Worm (Caenorhabditis elegans) whole organism, midembryonic: Measurements from ENCODE around the gene F41G3.10.

Experiments
- T22C8.4 ChIP-seq: fragments of 200-800 bp; sonication (Bioruptor generic); IDR thresholded peaks from 2 replicates; pipeline ENCODE4 v1.3.6; 2022; ENCODE audit warnings: missing genetic modification characterization, missing compliant biosample characterization
- cog-1 ChIP-seq: sonication (generic microtip); optimal IDR thresholded peaks from 2 replicates; lab custom pipeline; 2016; ENCODE audit warnings: missing genetic modification characterization, missing compliant biosample characterization
- flt-1 ChIP-seq: fragments of 200-800 bp; sonication (Bioruptor generic); IDR thresholded peaks from 2 replicates; pipeline ENCODE4 v1.3.6; 2022; ENCODE audit warnings: missing genetic modification characterization, missing compliant biosample characterization
- klf-2 ChIP-seq: fragments of 200-800 bp; sonication (Bioruptor generic); conservative IDR thresholded peaks from 2 replicates; pipeline ENCODE4 v1.3.6; 2022; ENCODE audit warnings: missing genetic modification reagents, missing genetic modification characterization, missing compliant biosample characterization
- med-1 ChIP-seq: sonication (generic microtip); optimal IDR thresholded peaks from 2 replicates; lab custom pipeline; 2017; ENCODE audit warnings: missing genetic modification characterization, mild to moderate bottlenecking, missing compliant biosample characterization, antibody characterized with exemption, missing genetic modification reagents; ENCODE audit not compliant: insufficient read depth
- ref-1 ChIP-seq: fragments of 200-800 bp; sonication (Bioruptor generic); conservative IDR thresholded peaks from 2 replicates; pipeline ENCODE4 v1.3.6; 2022; ENCODE audit warnings: missing genetic modification reagents, missing genetic modification characterization, missing compliant biosample characterization
- tab-1 ChIP-seq: fragments of 200-800 bp; sonication (Bioruptor generic); IDR thresholded peaks from 2 replicates; pipeline ENCODE4 v1.3.6; 2022; ENCODE audit warnings: missing genetic modification characterization, missing compliant biosample characterization
- ztf-23 ChIP-seq: fragments of 200-800 bp; sonication (Bioruptor generic); IDR thresholded peaks from 2 replicates; pipeline ENCODE4 v1.3.6; 2022; ENCODE audit warnings: missing genetic modification reagents, missing genetic modification characterization, missing compliant biosample characterization
- ztf-29 ChIP-seq: fragments of 200-800 bp; sonication (Bioruptor generic); IDR thresholded peaks from 2 replicates; pipeline ENCODE4 v1.3.6; 2022; ENCODE audit warnings: missing genetic modification reagents, missing genetic modification characterization, missing compliant biosample characterization

F41G3.10 gene

DNA sequence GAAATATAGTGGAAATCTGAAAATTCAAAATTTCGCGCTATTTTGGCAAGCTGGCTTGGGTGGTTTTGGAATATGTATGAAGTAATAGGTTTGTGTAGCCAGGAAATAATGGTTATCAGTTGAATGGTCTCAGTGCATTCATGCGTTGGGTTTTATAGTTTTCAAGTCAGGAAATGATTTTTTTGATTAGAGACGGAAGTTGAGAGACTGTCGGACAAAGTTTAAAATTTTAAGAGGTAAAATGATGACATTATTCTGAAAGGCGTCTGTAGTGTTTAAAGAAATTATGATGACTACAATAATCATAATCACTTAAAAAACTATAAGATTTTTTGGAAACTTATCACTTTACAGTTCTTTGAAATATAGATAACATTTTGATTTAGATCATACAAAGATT is 47.8 kb downstream of the F41G3.10 start, which contains the start of gene C18H9.6:
Gene C18H9.6 (minus strand): TSS at position 129 of the 400 bp plus-strand sequence.
- TF ChIP-seq klf-2 (GFP tag; lab: Robert Waterston, UW) (no peak), flt-1 (no peak), T22C8.4 (GFP tag; lab: Robert Waterston, UW) (no peak), ztf-23 (no peak), cog-1 (tag; lab: Kevin White, UChicago) (no peak), ztf-29 (GFP tag; lab: Robert Waterston, UW) (no peak), med-1 (GFP tag; lab: Kevin White, UChicago) (no peak), tab-1 (GFP tag; lab: Robert Waterston, UW) (no peak), ref-1 (GFP tag; lab: Robert Waterston, UW) (no peak)

ce11 chrII:6698784-6699183 is 50.5 kb downstream of the F41G3.10 start, which contains the start of gene C18H9.1:
Gene C18H9.1 (plus strand): TSS chrII:6699084.
- TF ChIP-seq cog-1 (tag; lab: Kevin White, UChicago) (no peak), ztf-23 (no peak), flt-1 (no peak), ref-1 (GFP tag; lab: Robert Waterston, UW) (no peak), tab-1 (GFP tag; lab: Robert Waterston, UW) (no peak), med-1 (GFP tag; lab: Kevin White, UChicago) (no peak), ztf-29 (GFP tag; lab: Robert Waterston, UW) (no peak), T22C8.4 (GFP tag; lab: Robert Waterston, UW) (no peak), klf-2 (GFP tag; lab: Robert Waterston, UW) (no peak)
